Worm (Caenorhabditis elegans): ENCODE data around the gene alh-9.

DNA sequence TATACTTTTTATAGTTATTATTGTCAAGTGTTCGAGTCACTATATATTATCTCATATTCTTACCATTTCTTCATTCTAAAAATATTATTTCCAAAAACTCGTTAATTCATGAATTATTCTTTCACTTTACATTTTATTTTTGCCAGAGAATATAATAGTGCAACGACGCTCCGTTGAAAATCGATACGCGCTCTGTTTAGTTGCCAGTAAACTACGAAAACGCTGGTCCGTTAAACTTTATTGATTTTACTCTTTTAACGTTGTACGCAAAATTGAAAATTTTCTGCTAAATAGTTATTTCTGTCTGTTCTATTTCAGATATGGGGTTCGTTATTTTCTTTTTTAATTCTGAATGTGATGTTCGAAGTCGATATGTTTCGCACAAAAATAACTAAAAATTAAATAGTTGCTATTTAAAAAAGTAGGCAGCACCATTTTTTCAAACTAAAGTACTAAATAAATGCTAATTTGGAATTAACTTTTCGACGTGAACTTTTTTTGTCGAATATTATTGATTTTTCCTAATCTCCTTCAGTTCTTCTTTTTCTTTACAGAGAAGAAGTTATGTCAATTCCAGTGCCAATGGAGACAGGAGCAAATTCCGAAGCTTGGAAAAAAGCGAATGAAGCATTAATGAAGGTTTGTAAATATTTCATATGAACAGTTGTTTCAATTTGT lies 23.6 kb downstream of the alh-9 start, which contains the start of gene hpo-10:
- TF ChIP-seq ceh-13 (GFP tag; optimal IDR thresholded peaks at IDR 0.05) (no peak), ama-1 (optimal IDR thresholded peaks at IDR 0.05) (no peak), pes-1 (GFP tag; IDR thresholded peaks at IDR 0.05) (no peak), flt-1 (GFP tag; IDR thresholded peaks at IDR 0.05) (no peak), hmbx-1 (tag; optimal IDR thresholded peaks at IDR 0.05) (no peak), hnd-1 (tag; optimal IDR thresholded peaks at IDR 0.05) (no peak), ceh-36 (tag; optimal IDR thresholded peaks at IDR 0.05) (no peak), hmg-4 (GFP tag; optimal IDR thresholded peaks at IDR 0.05) (no peak), sea-1 (GFP tag; conservative IDR thresholded peaks at IDR 0.05) (no peak), tra-4 (tag; optimal IDR thresholded peaks at IDR 0.05) (no peak), tbx-37 (GFP tag; conservative IDR thresholded peaks at IDR 0.05) (no peak)

Data from whole organism, early embryonic.